Worm (Caenorhabditis elegans): ENCODE data around the gene vha-14.

- TF ChIP-seq T20F7.1 (GFP tag; optimal IDR thresholded peaks at IDR 0.05) (no peak), saeg-2 (GFP tag; IDR thresholded peaks at IDR 0.05) (no peak), lsy-2 (tag; optimal IDR thresholded peaks at IDR 0.05) (no peak), ztf-11 (tag; optimal IDR thresholded peaks at IDR 0.05) (no peak), dmd-8 (GFP tag; IDR thresholded peaks at IDR 0.05) (no peak), T26A8.4 (GFP tag; IDR thresholded peaks at IDR 0.05) (no peak), pqm-1 (tag; optimal IDR thresholded peaks at IDR 0.05) (no peak), lir-3 (tag; optimal IDR thresholded peaks at IDR 0.05) (no peak)
These were observed 35.9 kb upstream of the vha-14 start for ce11 chrIII:9471996-9472395.
